Worm (Caenorhabditis elegans) whole organism, late embryonic: ENCODE results near the gene E04F6.8.

Experiments used
- C38D4.7 ChIP-seq: fragments of 200-800 bp; sonication (Bioruptor generic); optimal IDR thresholded peaks from 2 replicates; lab custom pipeline; 2018; ENCODE audit warnings: mild to moderate bottlenecking, missing genetic modification characterization, moderate library complexity, missing compliant biosample characterization
- K09A11.1 ChIP-seq: sonication (generic microtip); optimal IDR thresholded peaks from 2 replicates; lab custom pipeline; 2017; ENCODE audit warnings: antibody characterized with exemption, mild to moderate bottlenecking, missing genetic modification characterization, missing compliant biosample characterization; ENCODE audit not compliant: insufficient read depth
- Y22D7AL.16 ChIP-seq: sonication (generic microtip); optimal IDR thresholded peaks from 2 replicates; lab custom pipeline; 2016; ENCODE audit warnings: missing genetic modification characterization, missing compliant biosample characterization
- ceh-19 ChIP-seq: fragments of 200-800 bp; sonication (Bioruptor generic); optimal IDR thresholded peaks from 2 replicates; lab custom pipeline; 2018; ENCODE audit warnings: mild to moderate bottlenecking, missing genetic modification characterization, missing compliant biosample characterization
- ceh-2 ChIP-seq: sonication (generic microtip); optimal IDR thresholded peaks from 2 replicates; lab custom pipeline; 2016; ENCODE audit warnings: missing genotype, missing genetic modification characterization, missing compliant biosample characterization
- ceh-22 ChIP-seq: sonication (generic microtip); optimal IDR thresholded peaks from 2 replicates; lab custom pipeline; 2017; ENCODE audit warnings: missing biosample characterization, missing genetic modification characterization
- ceh-24 ChIP-seq: sonication (generic microtip); optimal IDR thresholded peaks from 2 replicates; lab custom pipeline; 2016; ENCODE audit warnings: mild to moderate bottlenecking, missing genetic modification characterization, missing compliant biosample characterization
- ceh-34 ChIP-seq: sonication (generic microtip); optimal IDR thresholded peaks from 2 replicates; lab custom pipeline; 2016; ENCODE audit warnings: mild to moderate bottlenecking, missing genetic modification characterization, missing compliant biosample characterization
- ceh-45 ChIP-seq: fragments of 200-800 bp; sonication (Bioruptor generic); IDR thresholded peaks from 2 replicates; pipeline ENCODE4 v1.3.6; 2022; ENCODE audit warnings: missing genetic modification reagents, missing genetic modification characterization, missing compliant biosample characterization
- ceh-6 ChIP-seq: fragments of 200-800 bp; sonication (Bioruptor generic); optimal IDR thresholded peaks from 2 replicates; lab custom pipeline; 2018; ENCODE audit warnings: mild to moderate bottlenecking, missing genetic modification characterization, missing compliant biosample characterization
- ceh-9 ChIP-seq: sonication (generic microtip); optimal IDR thresholded peaks from 2 replicates; lab custom pipeline; 2016; ENCODE audit warnings: mild to moderate bottlenecking, missing genetic modification characterization, inconsistent platforms, missing compliant biosample characterization
- dmd-4 ChIP-seq: sonication (generic microtip); optimal IDR thresholded peaks from 2 replicates; lab custom pipeline; 2016; ENCODE audit warnings: borderline replicate concordance, missing genetic modification characterization, missing compliant biosample characterization
- dve-1 ChIP-seq: sonication (generic microtip); optimal IDR thresholded peaks from 2 replicates; lab custom pipeline; 2017; ENCODE audit warnings: antibody characterized with exemption, mild to moderate bottlenecking, missing genetic modification characterization, missing compliant biosample characterization
- elt-2 ChIP-seq: sonication (generic microtip); optimal IDR thresholded peaks from 2 replicates; lab custom pipeline; 2016; ENCODE audit warnings: missing genetic modification reagents, missing genetic modification characterization, missing compliant biosample characterization
- eyg-1 ChIP-seq: sonication (generic microtip); optimal IDR thresholded peaks from 2 replicates; lab custom pipeline; 2016; ENCODE audit warnings: missing genotype, missing genetic modification characterization, missing compliant biosample characterization
- fax-1 ChIP-seq: sonication (generic microtip); optimal IDR thresholded peaks from 2 replicates; lab custom pipeline; 2016; ENCODE audit warnings: missing genotype, missing genetic modification characterization, missing compliant biosample characterization
- fkh-6 ChIP-seq: sonication (generic microtip); optimal IDR thresholded peaks from 2 replicates; lab custom pipeline; 2016; ENCODE audit warnings: missing genetic modification characterization, missing compliant biosample characterization
- gmeb-2 ChIP-seq: sonication (generic microtip); optimal IDR thresholded peaks from 2 replicates; lab custom pipeline; 2016; ENCODE audit warnings: missing genetic modification characterization, inconsistent platforms, missing compliant biosample characterization
- hlh-13 ChIP-seq: fragments of 200-800 bp; sonication (Bioruptor generic); optimal IDR thresholded peaks from 2 replicates; lab custom pipeline; 2018; ENCODE audit warnings: mild to moderate bottlenecking, missing genetic modification characterization, missing compliant biosample characterization
- hlh-30 ChIP-seq: sonication (generic microtip); optimal IDR thresholded peaks from 2 replicates; lab custom pipeline; 2017; ENCODE audit warnings: antibody characterized with exemption, missing genetic modification characterization, missing compliant biosample characterization; ENCODE audit not compliant: insufficient read depth
- hlh-6 ChIP-seq: sonication (generic microtip); optimal IDR thresholded peaks from 2 replicates; lab custom pipeline; 2016; ENCODE audit warnings: missing genotype, missing genetic modification characterization, missing compliant biosample characterization
- lim-6 ChIP-seq: sonication (generic microtip); optimal IDR thresholded peaks from 2 replicates; lab custom pipeline; 2016; ENCODE audit warnings: missing genetic modification characterization, missing compliant biosample characterization
- lin-11 ChIP-seq: fragments of 200-800 bp; sonication (Bioruptor generic); optimal IDR thresholded peaks from 2 replicates; lab custom pipeline; 2018; ENCODE audit warnings: mild to moderate bottlenecking, missing genetic modification characterization, missing compliant biosample characterization
- madf-2 ChIP-seq: sonication (generic microtip); optimal IDR thresholded peaks from 2 replicates; lab custom pipeline; 2017; ENCODE audit warnings: missing genetic modification characterization, missing compliant biosample characterization
- mec-3 ChIP-seq: sonication (generic microtip); optimal IDR thresholded peaks from 2 replicates; lab custom pipeline; 2016; ENCODE audit warnings: borderline replicate concordance, missing genetic modification characterization, missing compliant biosample characterization
- nfya-1 ChIP-seq: sonication (generic microtip); optimal IDR thresholded peaks from 2 replicates; lab custom pipeline; 2017; ENCODE audit warnings: missing genetic modification characterization, mild to moderate bottlenecking, missing compliant biosample characterization, antibody characterized with exemption, moderate library complexity
- nhr-232 ChIP-seq: sonication (generic microtip); optimal IDR thresholded peaks from 2 replicates; lab custom pipeline; 2016; ENCODE audit warnings: missing genetic modification characterization, missing compliant biosample characterization
- npax-4 ChIP-seq: sonication (generic microtip); optimal IDR thresholded peaks from 2 replicates; lab custom pipeline; 2016; ENCODE audit warnings: missing genetic modification characterization, missing compliant biosample characterization
- pha-2 ChIP-seq: sonication (generic microtip); optimal IDR thresholded peaks from 2 replicates; lab custom pipeline; 2017; ENCODE audit warnings: mild to moderate bottlenecking, missing genetic modification characterization, missing compliant biosample characterization
- pros-1 ChIP-seq: fragments of 150-350 bp; optimal IDR thresholded peaks from 2 replicates; lab custom pipeline; 2014; ENCODE audit warnings: missing biosample characterization, missing genetic modification reagents, missing genetic modification characterization
- ref-2 ChIP-seq: sonication (generic microtip); optimal IDR thresholded peaks from 2 replicates; lab custom pipeline; 2016; ENCODE audit warnings: missing genetic modification characterization, missing compliant biosample characterization
- sox-4 ChIP-seq: sonication (generic microtip); optimal IDR thresholded peaks from 2 replicates; lab custom pipeline; 2017; ENCODE audit warnings: mild to moderate bottlenecking, missing genetic modification characterization, inconsistent platforms, missing compliant biosample characterization
- syd-9 ChIP-seq: sonication (generic microtip); optimal IDR thresholded peaks from 2 replicates; lab custom pipeline; 2016; ENCODE audit warnings: mild to moderate bottlenecking, missing genetic modification characterization, moderate library complexity, missing compliant biosample characterization
- tbx-2 ChIP-seq: sonication (generic microtip); optimal IDR thresholded peaks from 2 replicates; lab custom pipeline; 2016; ENCODE audit warnings: missing genetic modification characterization, missing compliant biosample characterization
- tbx-7 ChIP-seq: sonication (generic microtip); optimal IDR thresholded peaks from 2 replicates; lab custom pipeline; 2016; ENCODE audit warnings: missing genotype, missing genetic modification characterization, missing compliant biosample characterization
- ttx-3 ChIP-seq: sonication (generic microtip); optimal IDR thresholded peaks from 2 replicates; lab custom pipeline; 2016; ENCODE audit warnings: missing genetic modification reagents, missing genetic modification characterization, missing compliant biosample characterization
- unc-3 ChIP-seq, 2 experiments: fragments of 200-800 bp in 1 of 2; sonication (Bioruptor generic) in 1 of 2; sonication (generic microtip) in 1 of 2; conservative IDR thresholded peaks in 1 of 2; optimal IDR thresholded peaks in 1 of 2; 2 replicates each; pipeline versions ENCODE4 v1.3.6 to Lab custom; 2016 to 2022; ENCODE audit warnings: missing compliant biosample characterization in 2 of 2, missing genetic modification characterization in 2 of 2, missing genetic modification reagents in 1 of 2
- unc-42 ChIP-seq: sonication (generic microtip); optimal IDR thresholded peaks from 2 replicates; lab custom pipeline; 2016; ENCODE audit warnings: missing genotype, missing genetic modification characterization, missing compliant biosample characterization
- ztf-16 ChIP-seq: sonication (generic microtip); optimal IDR thresholded peaks from 2 replicates; lab custom pipeline; 2017; ENCODE audit warnings: missing genetic modification characterization, missing compliant biosample characterization

E04F6.8 gene

DNA sequence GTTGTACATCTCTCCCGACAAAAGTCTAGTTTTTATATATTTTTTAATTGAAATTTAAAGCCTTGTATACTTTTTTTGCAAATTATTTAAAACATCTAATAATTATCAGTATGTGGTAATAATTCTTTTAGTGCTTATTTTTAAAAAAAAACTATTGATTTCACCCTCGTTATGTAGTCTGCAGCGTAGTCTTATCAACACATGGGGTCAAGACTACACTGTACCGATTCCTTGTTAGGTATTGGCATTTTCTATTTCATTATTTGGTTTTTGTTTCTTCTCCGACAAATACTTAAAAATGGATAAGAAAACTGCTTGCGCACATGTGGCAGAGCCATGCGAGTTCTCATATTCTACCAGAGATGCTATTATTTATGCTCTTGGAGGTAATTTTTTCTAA, 15.1 kb downstream of the E04F6.8 start, which contains the start of gene maoc-1:
maoc-1 (plus strand) TSS at position 237 of the 400 bp plus-strand sequence.
- TF ChIP-seq sox-4 (tag; lab: Kevin White, UChicago) (no peak), unc-42 (tag; lab: Kevin White, UChicago) (no peak), lin-11 (tag; lab: Kevin White, UChicago) (no peak), elt-2 (tag; lab: Kevin White, UChicago) (peak; percentile 16), mec-3 (no peak), gmeb-2 (tag; lab: Kevin White, UChicago) (no peak)

DNA sequence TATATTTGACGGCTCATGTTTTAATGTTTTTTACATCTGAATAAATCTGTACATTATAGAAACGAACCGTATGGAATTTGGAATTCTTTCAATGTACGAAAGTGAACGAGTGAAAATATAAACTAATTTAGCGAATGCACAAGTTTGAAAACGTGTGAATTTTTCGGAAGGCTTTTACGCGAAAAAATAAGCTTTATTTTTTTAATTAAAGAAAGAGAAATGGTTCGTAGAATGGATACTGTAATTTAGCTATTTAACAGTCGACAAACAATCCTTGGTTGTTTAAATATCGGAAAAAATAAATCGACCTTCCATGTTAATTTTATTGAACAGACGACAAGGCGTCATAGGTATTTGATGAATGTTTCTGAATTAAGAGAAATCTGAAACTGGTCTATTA, 15.6 kb downstream of the E04F6.8 start, which contains the start of gene acdh-12:
acdh-12 (minus strand) TSS at position 101 of the 400 bp plus-strand sequence.
- no peak for TF ChIP-seq npax-4
- no peak for TF ChIP-seq ref-2 (tag; lab: Kevin White, UChicago)
- no peak for TF ChIP-seq tbx-7 (tag; lab: Kevin White, UChicago)
- TF ChIP-seq K09A11.1 (tag; lab: Kevin White, UChicago), result no peak
- no peak for TF ChIP-seq syd-9 (tag; lab: Kevin White, UChicago)
- no peak for TF ChIP-seq ceh-45
- no peak for TF ChIP-seq hlh-13 (GFP tag; lab: Kevin White, UChicago)
- no peak for TF ChIP-seq ztf-16
- TF ChIP-seq ttx-3 (tag; lab: Kevin White, UChicago), result no peak
- no peak for TF ChIP-seq hlh-30 (tag; lab: Kevin White, UChicago)
- no peak for TF ChIP-seq hlh-6 (tag; lab: Kevin White, UChicago)
- TF ChIP-seq madf-2 (tag; lab: Kevin White, UChicago), result no peak
- no peak for TF ChIP-seq ceh-19
- no peak for TF ChIP-seq ceh-9 (tag; lab: Kevin White, UChicago)
- TF ChIP-seq lin-11 (tag; lab: Kevin White, UChicago), result no peak
- TF ChIP-seq ceh-22, result no peak
- no peak for TF ChIP-seq ceh-6 (GFP tag; lab: Kevin White, UChicago)
- no peak for TF ChIP-seq dmd-4 (tag; lab: Kevin White, UChicago)

DNA sequence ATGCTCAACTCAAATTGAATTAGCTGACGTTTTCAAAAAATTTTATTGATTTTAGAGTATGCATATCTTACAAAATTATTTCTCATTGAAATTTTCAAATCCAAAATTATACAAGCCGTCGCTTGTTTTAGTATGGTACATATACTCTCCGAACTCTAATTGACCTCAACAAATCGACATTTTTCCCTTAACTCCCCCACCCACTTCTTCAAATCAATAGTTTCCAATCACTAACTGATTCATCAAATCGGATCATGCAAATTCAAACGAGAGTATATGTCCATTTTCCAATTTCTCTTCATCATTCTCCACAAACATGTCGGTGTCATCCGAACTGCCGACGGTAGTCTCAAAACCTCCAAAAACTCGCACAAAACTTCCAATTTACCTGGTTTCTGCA, 22.1 kb downstream of the E04F6.8 start, which contains the start of gene E04F6.4:
E04F6.4 (plus strand) TSS at position 301 of the 400 bp plus-strand sequence.
- TF ChIP-seq dve-1 (tag; lab: Kevin White, UChicago) (no peak), nfya-1 (tag; lab: Kevin White, UChicago) (no peak), elt-2 (tag; lab: Kevin White, UChicago) (no peak), mec-3 (no peak), ceh-6 (GFP tag; lab: Kevin White, UChicago) (no peak), ceh-45 (no peak), tbx-2 (tag; lab: Kevin White, UChicago) (no peak), madf-2 (tag; lab: Kevin White, UChicago) (no peak), Y22D7AL.16 (tag; lab: Kevin White, UChicago) (no peak), gmeb-2 (tag; lab: Kevin White, UChicago) (no peak), fkh-6 (tag; lab: Kevin White, UChicago) (no peak), pha-2 (tag; lab: Kevin White, UChicago) (no peak), fax-1 (tag; lab: Kevin White, UChicago) (no peak)

DNA sequence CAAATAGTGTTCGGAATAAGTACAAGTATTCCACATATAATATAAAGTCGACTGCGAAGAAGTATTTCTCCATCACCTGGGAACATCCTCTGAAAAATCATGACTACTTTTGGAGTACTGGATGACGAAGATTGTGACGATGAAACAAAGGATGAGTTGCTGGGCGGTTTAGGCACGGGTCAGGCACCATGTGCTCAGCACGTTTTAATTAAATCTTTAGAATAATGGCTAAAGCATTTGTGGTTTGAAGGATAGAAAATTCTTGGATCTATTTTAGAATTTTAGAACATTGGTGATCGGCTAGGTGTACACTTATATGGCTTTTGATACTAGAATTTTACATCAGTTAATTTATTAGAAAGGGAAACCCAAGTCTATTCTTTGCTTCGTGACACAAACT, 24.1 kb downstream of the E04F6.8 start, which contains the start of gene C27H5.6:
C27H5.6 (minus strand) TSS at position 101 of the 400 bp plus-strand sequence.
- no peak for TF ChIP-seq lim-6 (tag; lab: Kevin White, UChicago)
- no peak for TF ChIP-seq mec-3
- TF ChIP-seq elt-2 (tag; lab: Kevin White, UChicago), result no peak
- no peak for TF ChIP-seq pros-1 (tag; lab: Kevin White, UChicago)
- TF ChIP-seq ceh-45, result no peak
- no peak for TF ChIP-seq nhr-232 (tag; lab: Kevin White, UChicago)
- no peak for TF ChIP-seq hlh-6 (tag; lab: Kevin White, UChicago)
- TF ChIP-seq ceh-2 (tag; lab: Kevin White, UChicago), result no peak
- TF ChIP-seq eyg-1 (tag; lab: Kevin White, UChicago), result no peak
- TF ChIP-seq Y22D7AL.16 (tag; lab: Kevin White, UChicago), result no peak
- no peak for TF ChIP-seq ceh-19
- no peak for TF ChIP-seq ceh-24 (tag; lab: Kevin White, UChicago)
- TF ChIP-seq ceh-34 (tag; lab: Kevin White, UChicago), result no peak
- no peak for TF ChIP-seq ttx-3 (tag; lab: Kevin White, UChicago)
- TF ChIP-seq C38D4.7 (GFP tag; lab: Kevin White, UChicago), result no peak
- TF ChIP-seq unc-3 (GFP tag; conservative IDR thresholded peaks at IDR 0.05; lab: Robert Waterston, UW), result no peak
- TF ChIP-seq unc-3 (tag; optimal IDR thresholded peaks at IDR 0.05; lab: Kevin White, UChicago), result no peak
- TF ChIP-seq hlh-30 (tag; lab: Kevin White, UChicago), result no peak
- TF ChIP-seq ceh-9 (tag; lab: Kevin White, UChicago), result no peak
